Worm (Caenorhabditis elegans): ENCODE results near the gene fbxa-163.
"Not testable (repeated sequence)": the region's sequence is repeated elsewhere in the genome, so short reads cannot be mapped to it uniquely, and the experiment has no call there.

DNA sequence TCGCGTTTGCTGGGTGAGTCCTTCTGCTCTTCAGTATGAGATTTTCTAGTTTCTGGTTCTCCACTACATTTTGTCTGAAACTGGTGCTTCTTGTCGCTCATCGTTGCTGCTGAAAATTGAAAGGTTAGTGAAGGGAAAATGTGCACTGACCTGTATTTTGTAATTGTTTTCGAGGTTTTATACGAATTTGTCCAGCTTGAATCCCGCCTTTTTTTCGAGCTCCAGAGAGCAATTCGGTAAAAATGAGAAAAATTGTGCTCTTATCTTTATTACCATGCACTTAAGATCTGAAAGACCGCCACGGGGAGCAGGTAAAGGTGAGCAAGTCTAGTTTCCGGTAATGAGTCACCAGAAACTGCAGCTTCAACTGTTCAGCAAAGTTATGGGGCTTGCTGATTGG lies 17.3 kb upstream of the fbxa-163 start, which contains the start of gene C08E3.15:
- TF ChIP-seq T22C8.4 (GFP tag; IDR thresholded peaks at IDR 0.05); cog-1 (tag; optimal IDR thresholded peaks at IDR 0.05): not testable (repeated sequence)

Data from whole organism, midembryonic.